Worm (Caenorhabditis elegans) whole organism, L2 larva: ENCODE data around the gene ets-10.

Experiments used
- alr-1 ChIP-seq: fragments of 150-350 bp; optimal IDR thresholded peaks from 2 replicates; lab custom pipeline; 2014; ENCODE audit warnings: missing biosample characterization, missing genetic modification characterization
- ama-1 ChIP-seq: fragments of 150-350 bp; optimal IDR thresholded peaks from 2 replicates; lab custom pipeline; 2018; ENCODE audit warnings: inconsistent platforms
- ceh-16 ChIP-seq: fragments of 150-350 bp; optimal IDR thresholded peaks from 2 replicates; lab custom pipeline; 2014; ENCODE audit warnings: missing biosample characterization, missing genetic modification characterization
- lin-39 ChIP-seq: fragments of 150-350 bp; optimal IDR thresholded peaks from 2 replicates; lab custom pipeline; 2014; ENCODE audit warnings: missing biosample characterization, missing genetic modification reagents, missing genetic modification characterization
- skn-1 ChIP-seq: sonication (generic microtip); optimal IDR thresholded peaks from 2 replicates; lab custom pipeline; 2017; ENCODE audit warnings: missing biosample characterization, missing genetic modification characterization
- zag-1 ChIP-seq: fragments of 150-350 bp; optimal IDR thresholded peaks from 2 replicates; lab custom pipeline; 2014; ENCODE audit warnings: missing biosample characterization, missing genetic modification characterization

- TF ChIP-seq skn-1 (tag; lab: Kevin White, UChicago) (no peak), lin-39 (no peak), ceh-16 (no peak), ama-1 (lab: Kevin White, UChicago) (no peak), alr-1 (tag; lab: Kevin White, UChicago) (no peak), zag-1 (tag; lab: Kevin White, UChicago) (no peak)
Observed at ce11 chrX:4260297-4260696, 23.7 kb upstream of the ets-10 start, which contains the start of gene C52B9.4.
